Worm (Caenorhabditis elegans) whole organism, L4 larva: ENCODE data around the gene clec-217.

Experiments used
- T26A8.4 ChIP-seq: fragments of 200-800 bp; sonication (Bioruptor generic); IDR thresholded peaks from 2 replicates; pipeline ENCODE4 v1.3.6; 2022; ENCODE audit warnings: missing genetic modification characterization, missing compliant biosample characterization
- ceh-82 ChIP-seq: sonication (generic microtip); optimal IDR thresholded peaks from 2 replicates; lab custom pipeline; 2017; ENCODE audit warnings: missing biosample characterization, missing genetic modification characterization
- jun-1 ChIP-seq: fragments of 150-350 bp; optimal IDR thresholded peaks from 2 replicates; lab custom pipeline; 2014; ENCODE audit warnings: missing biosample characterization, missing genetic modification reagents, missing genetic modification characterization
- lin-38 ChIP-seq: fragments of 200-800 bp; sonication (Bioruptor generic); IDR thresholded peaks from 2 replicates; pipeline ENCODE4 v1.3.6; 2022; ENCODE audit warnings: missing genetic modification reagents, missing genetic modification characterization, missing compliant biosample characterization
- mep-1 ChIP-seq: fragments of 150-350 bp; sonication (generic microtip); optimal IDR thresholded peaks from 3 replicates; lab custom pipeline; 2014; ENCODE audit warnings: missing biosample characterization, missing genetic modification characterization
- skn-1 ChIP-seq: fragments of 150-350 bp; optimal IDR thresholded peaks from 2 replicates; lab custom pipeline; 2014; ENCODE audit warnings: missing biosample characterization, missing genetic modification characterization
- tra-1 ChIP-seq: fragments of 200-800 bp; sonication (Bioruptor generic); IDR thresholded peaks from 2 replicates; pipeline ENCODE4 v1.3.6; 2022; ENCODE audit warnings: missing genetic modification reagents, missing genetic modification characterization, missing compliant biosample characterization
- unc-39 ChIP-seq: sonication (generic microtip); optimal IDR thresholded peaks from 2 replicates; lab custom pipeline; 2017; ENCODE audit warnings: missing biosample characterization, missing genetic modification characterization
- zip-11 ChIP-seq: fragments of 200-800 bp; sonication (Bioruptor generic); IDR thresholded peaks from 2 replicates; pipeline ENCODE4 v1.3.6; 2022; ENCODE audit warnings: missing genetic modification characterization, missing compliant biosample characterization

DNA sequence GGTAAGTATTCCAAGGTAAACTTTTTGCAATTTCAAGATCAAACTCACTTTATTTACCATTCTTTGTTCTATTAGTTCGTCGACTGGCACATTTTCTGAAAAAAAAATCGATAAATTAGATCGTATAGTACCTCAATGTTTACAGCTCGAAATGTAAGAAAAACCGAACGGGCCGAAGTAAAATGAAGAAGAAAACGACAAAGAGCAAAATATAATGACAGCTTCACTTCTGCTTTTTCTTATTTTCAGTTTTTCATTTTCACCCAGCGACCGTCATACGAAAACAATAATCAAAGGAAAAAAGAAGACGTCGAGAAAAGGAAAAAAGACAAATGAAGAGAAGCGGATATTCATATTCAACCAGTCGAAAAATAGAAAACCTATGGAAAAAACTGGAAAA is 10.5 kb upstream of the clec-217 start, which contains the start of gene che-7:
- TF ChIP-seq tra-1 (GFP tag; lab: Robert Waterston, UW) (no peak), jun-1 (tag; lab: Kevin White, UChicago) (no peak), unc-39 (tag; lab: Kevin White, UChicago) (no peak), mep-1 (tag; lab: Kevin White, UChicago) (no peak), ceh-82 (tag; lab: Kevin White, UChicago) (no peak), lin-38 (no peak), T26A8.4 (GFP tag; lab: Robert Waterston, UW) (no peak), zip-11 (no peak), skn-1 (tag; lab: Kevin White, UChicago) (no peak)
